Fruit fly (Drosophila melanogaster) whole organism, embryonic: ENCODE measurements around the gene CG9164.

Source experiments
- Atf3 ChIP-seq: fragments of 200-800 bp; sonication (Bioruptor generic); optimal IDR thresholded peaks from 3 replicates; lab custom pipeline; 2016; ENCODE audit warnings: missing biosample characterization, missing genetic modification characterization
- Atf6 ChIP-seq: fragments of 200-800 bp; sonication (Bioruptor generic); IDR thresholded peaks from 2 replicates; pipeline ENCODE4 v1.3.6; 2022; ENCODE audit warnings: missing biosample characterization, missing genetic modification characterization
- CG10274 ChIP-seq: fragments of 200-800 bp; sonication (Bioruptor generic); optimal IDR thresholded peaks from 3 replicates; lab custom pipeline; 2017; ENCODE audit warnings: missing biosample characterization, mild to moderate bottlenecking, missing genetic modification characterization
- CG10462 ChIP-seq: fragments of 200-800 bp; sonication (Bioruptor generic); optimal IDR thresholded peaks from 2 replicates; lab custom pipeline; 2016; ENCODE audit warnings: missing biosample characterization, missing genetic modification characterization
- CG11696 ChIP-seq: fragments of 200-800 bp; sonication (Bioruptor generic); IDR thresholded peaks from 2 replicates; pipeline ENCODE4 v1.3.6; 2022; ENCODE audit warnings: missing biosample characterization, missing genetic modification characterization
- CG12744 ChIP-seq: fragments of 200-800 bp; sonication (Bioruptor generic); optimal IDR thresholded peaks from 2 replicates; lab custom pipeline; 2016; ENCODE audit warnings: missing biosample characterization, missing genetic modification characterization
- CG13123 ChIP-seq: fragments of 200-800 bp; sonication (Bioruptor generic); optimal IDR thresholded peaks from 2 replicates; lab custom pipeline; 2016; ENCODE audit warnings: missing biosample characterization, missing genetic modification characterization
- CG1647 ChIP-seq: fragments of 200-800 bp; sonication (Bioruptor generic); optimal IDR thresholded peaks from 3 replicates; lab custom pipeline; 2016; ENCODE audit warnings: missing biosample characterization, missing genetic modification characterization
- CG16863 ChIP-seq: fragments of 200-800 bp; sonication (Bioruptor generic); optimal IDR thresholded peaks from 3 replicates; lab custom pipeline; 2016; ENCODE audit warnings: missing biosample characterization, missing genetic modification characterization
- CG17612 ChIP-seq: fragments of 200-800 bp; sonication (Bioruptor generic); IDR thresholded peaks from 2 replicates; pipeline ENCODE4 v1.3.6; 2022; ENCODE audit warnings: missing biosample characterization, missing genetic modification characterization
- CG18262 ChIP-seq: fragments of 200-800 bp; optimal IDR thresholded peaks from 3 replicates; lab custom pipeline; 2019; ENCODE audit warnings: missing biosample characterization, mild to moderate bottlenecking, missing genetic modification characterization, moderate library complexity
- CG2875 ChIP-seq: fragments of 200-800 bp; sonication (Bioruptor generic); optimal IDR thresholded peaks from 2 replicates; lab custom pipeline; 2017; ENCODE audit warnings: missing biosample characterization, mild to moderate bottlenecking, missing genetic modification characterization, missing genetic modification reagents
- CG33213 ChIP-seq: fragments of 200-800 bp; sonication (Bioruptor generic); optimal IDR thresholded peaks from 3 replicates; lab custom pipeline; 2016; ENCODE audit warnings: missing biosample characterization, missing genetic modification characterization
- CG6813 ChIP-seq: fragments of 200-800 bp; sonication (Bioruptor generic); optimal IDR thresholded peaks from 2 replicates; lab custom pipeline; 2017; ENCODE audit warnings: missing biosample characterization, missing genetic modification characterization, mild to moderate bottlenecking, moderate library complexity, missing genetic modification reagents
- CG7786 ChIP-seq: fragments of 200-800 bp; sonication (Bioruptor generic); optimal IDR thresholded peaks from 2 replicates; lab custom pipeline; 2016; ENCODE audit warnings: missing biosample characterization, missing genetic modification characterization
- CG8281 ChIP-seq: fragments of 200-800 bp; sonication (Bioruptor generic); optimal IDR thresholded peaks from 2 replicates; lab custom pipeline; 2018; ENCODE audit warnings: missing biosample characterization, mild to moderate bottlenecking, missing genetic modification characterization, moderate library complexity
- CG9797 ChIP-seq: fragments of 200-800 bp; sonication (Bioruptor generic); optimal IDR thresholded peaks from 3 replicates; lab custom pipeline; 2018; ENCODE audit warnings: missing biosample characterization, mild to moderate bottlenecking, missing genetic modification characterization
- CHES-1-like ChIP-seq: fragments of 200-800 bp; sonication (Bioruptor generic); optimal IDR thresholded peaks from 2 replicates; lab custom pipeline; 2016; ENCODE audit warnings: missing biosample characterization, missing genetic modification characterization
- D ChIP-seq, 2 experiments: fragments of 200-800 bp in 1 of 2; fragments of >200 bp in 1 of 2; sonication (Bioruptor generic) in 1 of 2; optimal IDR thresholded peaks; 2 replicates in 1 of 2; 3 replicates in 1 of 2; lab custom pipeline; 2017; ENCODE audit warnings: mild to moderate bottlenecking in 1 of 2, missing biosample characterization in 1 of 2, missing genetic modification characterization in 1 of 2, missing genetic modification reagents in 1 of 2
- Fer2 ChIP-seq: fragments of 200-800 bp; sonication (Bioruptor generic); optimal IDR thresholded peaks from 2 replicates; lab custom pipeline; 2018; ENCODE audit warnings: missing biosample characterization, mild to moderate bottlenecking, missing genetic modification characterization, moderate library complexity
- H15 ChIP-seq: fragments of 200-800 bp; sonication (Bioruptor generic); IDR thresholded peaks from 3 replicates; pipeline ENCODE4 v1.3.6; 2022; ENCODE audit warnings: missing biosample characterization, missing genetic modification characterization
- H2.0 ChIP-seq: fragments of 200-800 bp; sonication (Bioruptor generic); IDR thresholded peaks from 2 replicates; pipeline ENCODE4 v1.3.6; 2022; ENCODE audit warnings: missing biosample characterization, missing genetic modification characterization
- HLHmδ ChIP-seq: fragments of 200-800 bp; sonication (Bioruptor generic); optimal IDR thresholded peaks from 2 replicates; lab custom pipeline; 2018; ENCODE audit warnings: missing biosample characterization, mild to moderate bottlenecking, missing genetic modification characterization, moderate library complexity
- NK7.1 ChIP-seq: fragments of 200-800 bp; sonication (Bioruptor generic); optimal IDR thresholded peaks from 3 replicates; lab custom pipeline; 2016; ENCODE audit warnings: missing biosample characterization, missing genetic modification characterization
- Nf-YC ChIP-seq: fragments of 200-800 bp; optimal IDR thresholded peaks from 3 replicates; lab custom pipeline; 2019; ENCODE audit warnings: missing biosample characterization, mild to moderate bottlenecking, missing genetic modification characterization, moderate library complexity
- Spps ChIP-seq: fragments of 200-800 bp; sonication (Bioruptor generic); optimal IDR thresholded peaks from 2 replicates; lab custom pipeline; 2018; ENCODE audit warnings: missing biosample characterization, mild to moderate bottlenecking, missing genetic modification characterization
- Sry-δ ChIP-seq: fragments of 200-800 bp; sonication (Bioruptor generic); optimal IDR thresholded peaks from 2 replicates; lab custom pipeline; 2016; ENCODE audit warnings: missing biosample characterization, missing genetic modification characterization
- Stat92E ChIP-seq, 3 experiments: fragments of >200 bp in 2 of 3; fragments of 200-800 bp in 1 of 3; sonication (Bioruptor generic) in 1 of 3; optimal IDR thresholded peaks; 2 replicates each; lab custom pipeline; 2017 to 2019; ENCODE audit warnings: missing biosample characterization in 3 of 3, missing genetic modification characterization in 3 of 3, mild to moderate bottlenecking in 1 of 3, moderate library complexity in 1 of 3
- Trl ChIP-seq, 3 experiments: fragments of >200 bp in 2 of 3; fragments of 200-800 bp in 1 of 3; sonication (Bioruptor generic) in 1 of 3; optimal IDR thresholded peaks; 2 replicates in 1 of 3; 3 replicates in 2 of 3; lab custom pipeline; 2016 to 2017; ENCODE audit warnings: missing biosample characterization in 1 of 3, missing genetic modification characterization in 1 of 3
- YL-1 ChIP-seq: fragments of 200-800 bp; sonication (Bioruptor generic); optimal IDR thresholded peaks from 3 replicates; lab custom pipeline; 2017; ENCODE audit warnings: missing biosample characterization, mild to moderate bottlenecking, missing genetic modification characterization
- ap ChIP-seq: fragments of 200-800 bp; sonication (Bioruptor generic); IDR thresholded peaks from 2 replicates; pipeline ENCODE4 v1.3.6; 2022; ENCODE audit warnings: missing biosample characterization, missing genetic modification characterization
- br ChIP-seq: fragments of >200 bp; optimal IDR thresholded peaks from 2 replicates; lab custom pipeline; 2017
- crc ChIP-seq: fragments of 200-800 bp; sonication (Bioruptor generic); optimal IDR thresholded peaks from 2 replicates; lab custom pipeline; 2016; ENCODE audit warnings: missing biosample characterization, missing genetic modification characterization
- danr ChIP-seq: fragments of 200-800 bp; sonication (Bioruptor generic); IDR thresholded peaks from 2 replicates; pipeline ENCODE4 v1.3.6; 2022; ENCODE audit warnings: missing biosample characterization, missing genetic modification characterization
- gsb ChIP-seq: fragments of 200-800 bp; sonication (Bioruptor generic); IDR thresholded peaks from 2 replicates; pipeline ENCODE4 v1.3.6; 2022; ENCODE audit warnings: missing biosample characterization, missing genetic modification characterization
- lbe ChIP-seq: fragments of 200-800 bp; sonication (Bioruptor generic); optimal IDR thresholded peaks from 2 replicates; lab custom pipeline; 2016; ENCODE audit warnings: missing biosample characterization, mild to moderate bottlenecking, missing genetic modification characterization
- maf-S ChIP-seq: fragments of 200-800 bp; sonication (Bioruptor generic); optimal IDR thresholded peaks from 2 replicates; lab custom pipeline; 2016; ENCODE audit warnings: missing biosample characterization, missing genetic modification characterization
- mld ChIP-seq: fragments of 200-800 bp; sonication (Bioruptor generic); IDR thresholded peaks from 3 replicates; pipeline ENCODE4 v1.3.6; 2022; ENCODE audit warnings: missing biosample characterization, missing genetic modification characterization; ENCODE audit not compliant: partially characterized antibody
- nmo ChIP-seq: fragments of 200-800 bp; sonication (Bioruptor generic); optimal IDR thresholded peaks from 2 replicates; lab custom pipeline; 2018; ENCODE audit warnings: missing biosample characterization, mild to moderate bottlenecking, missing genetic modification characterization, moderate library complexity
- oc ChIP-seq: fragments of 200-800 bp; sonication (Bioruptor generic); optimal IDR thresholded peaks from 2 replicates; lab custom pipeline; 2018; ENCODE audit warnings: missing biosample characterization, mild to moderate bottlenecking, missing genetic modification characterization, moderate library complexity
- pan ChIP-seq, 4 experiments: fragments of >200 bp in 3 of 4; fragments of 200-800 bp in 1 of 4; sonication (Bioruptor generic) in 1 of 4; optimal IDR thresholded peaks in 3 of 4; IDR thresholded peaks in 1 of 4; 2 replicates each; pipeline versions ENCODE4 v1.3.6 to Lab custom; 2017 to 2022; ENCODE audit warnings: missing biosample characterization in 2 of 4, missing genetic modification characterization in 2 of 4, mixed read lengths in 1 of 4
- pho ChIP-seq: fragments of 200-800 bp; sonication (Bioruptor generic); optimal IDR thresholded peaks from 2 replicates; lab custom pipeline; 2016; ENCODE audit warnings: missing biosample characterization, missing genetic modification characterization
- scrt ChIP-seq: fragments of 200-800 bp; sonication (Bioruptor generic); optimal IDR thresholded peaks from 2 replicates; lab custom pipeline; 2018; ENCODE audit warnings: missing biosample characterization, mild to moderate bottlenecking, missing genetic modification characterization, moderate library complexity
- tll ChIP-seq, 2 experiments: fragments of 200-800 bp in 1 of 2; fragments of >200 bp in 1 of 2; sonication (Bioruptor generic) in 1 of 2; optimal IDR thresholded peaks; 2 replicates each; lab custom pipeline; 2017 to 2019; ENCODE audit warnings: missing biosample characterization in 2 of 2, missing genetic modification characterization in 2 of 2, mild to moderate bottlenecking in 1 of 2, moderate library complexity in 1 of 2
- vnd ChIP-seq: fragments of 200-800 bp; sonication (Bioruptor generic); IDR thresholded peaks from 3 replicates; pipeline ENCODE4 v1.3.6; 2022; ENCODE audit warnings: missing biosample characterization, missing genetic modification characterization; ENCODE audit not compliant: partially characterized antibody
- yki ChIP-seq: fragments of >200 bp; optimal IDR thresholded peaks from 3 replicates; lab custom pipeline; 2018
- zen ChIP-seq: fragments of 200-800 bp; sonication (Bioruptor generic); optimal IDR thresholded peaks from 3 replicates; lab custom pipeline; 2018; ENCODE audit warnings: missing biosample characterization, mild to moderate bottlenecking, missing genetic modification characterization, moderate library complexity
- zfh2 ChIP-seq: fragments of 200-800 bp; sonication (Bioruptor generic); optimal IDR thresholded peaks from 2 replicates; lab custom pipeline; 2016; ENCODE audit warnings: missing biosample characterization, missing genetic modification characterization

CG9164 gene

dm6 chrX:15383513-15384373 lies 1.5 kb downstream of the CG9164 start (continued):
- TF ChIP-seq CG16863 (GFP tag; lab: Kevin White, UChicago) (no peak), gsb (no peak), CG10274 (GFP tag; lab: Kevin White, UChicago) (no peak), D (optimal IDR thresholded peaks at IDR 0.05; lab: Kevin White, UChicago) (no peak), D (GFP tag; optimal IDR thresholded peaks at IDR 0.05; lab: Kevin White, UChicago) (peak; percentile 45), CG1647 (no peak), br (lab: Kevin White, UChicago) (no peak), Atf3 (GFP tag; lab: Kevin White, UChicago) (no peak), CG12744 (no peak), CG13123 (GFP tag; lab: Kevin White, UChicago) (no peak), CG9797 (no peak), Fer2 (tag; lab: Kevin White, UChicago) (no peak), Nf-YC (tag; lab: Kevin White, UChicago) (peak; percentile 44), CHES-1-like (no peak), danr (GFP tag; lab: Robert Waterston, UW) (no peak), pan (optimal IDR thresholded peaks at IDR 0.05; lab: Kevin White, UChicago) (no peak), pan (GFP tag; optimal IDR thresholded peaks at IDR 0.05 in 1 of 2, IDR thresholded peaks at IDR 0.05 in 1 of 2) (peak in 1 of 2 experiments; percentile 58), tll (GFP tag; optimal IDR thresholded peaks at IDR 0.05; lab: Kevin White, UChicago) (no peak), maf-S (no peak), Sry-δ (GFP tag; lab: Kevin White, UChicago) (no peak), NK7.1 (GFP tag; lab: Kevin White, UChicago) (no peak), H2.0 (GFP tag; lab: Robert Waterston, UW) (peak; percentile 25; the same call in 1 of the 2 replicates), CG10462 (no peak), zfh2 (GFP tag; lab: Kevin White, UChicago) (no peak), CG18262 (peak; percentile 66), Atf6 (GFP tag; lab: Robert Waterston, UW) (peak; percentile 35; the same call in 1 of the 2 replicates), CG11696 (no peak), CG7786 (GFP tag; lab: Kevin White, UChicago) (no peak), YL-1 (GFP tag; lab: Kevin White, UChicago) (no peak), oc (tag; lab: Kevin White, UChicago) (no peak), CG8281 (tag; lab: Kevin White, UChicago) (peak; percentile 6), CG2875 (GFP tag; lab: Kevin White, UChicago) (peak; percentile 36), CG33213 (GFP tag; lab: Kevin White, UChicago) (no peak), nmo (GFP tag; lab: Kevin White, UChicago) (peak; percentile 43), HLHmδ (GFP tag; lab: Kevin White, UChicago) (no peak), Trl (optimal IDR thresholded peaks at IDR 0.05; lab: Kevin White, UChicago) (no peak), Trl (GFP tag; optimal IDR thresholded peaks at IDR 0.05; lab: Kevin White, UChicago) (no peak), ap (GFP tag; lab: Robert Waterston, UW) (no peak), CG17612 (GFP tag; lab: Robert Waterston, UW) (no peak), CG6813 (GFP tag; lab: Kevin White, UChicago) (peak; percentile 38), pho (no peak), scrt (GFP tag; lab: Kevin White, UChicago) (peak; percentile 74), Stat92E (GFP tag; optimal IDR thresholded peaks at IDR 0.05; lab: Kevin White, UChicago) (no peak), crc (GFP tag; lab: Kevin White, UChicago) (no peak), H15 (GFP tag; lab: Robert Waterston, UW) (0 out of 3 replicates have a peak, but pooled peaks have one; percentile 13), Spps (no peak), yki (lab: Kevin White, UChicago) (no peak), mld (GFP tag; lab: Robert Waterston, UW) (no peak), vnd (GFP tag; lab: Robert Waterston, UW) (no peak), zen (tag; lab: Kevin White, UChicago) (no peak), lbe (GFP tag; lab: Kevin White, UChicago) (no peak)
